Fruit fly (Drosophila melanogaster) whole organism, embryonic: Measurements from ENCODE around the gene CG31493.

Experiments
- CG10267 ChIP-seq: fragments of 200-800 bp; sonication (Bioruptor generic); optimal IDR thresholded peaks from 2 replicates; lab custom pipeline; 2018; ENCODE audit warnings: missing biosample characterization, mild to moderate bottlenecking, missing genetic modification characterization, moderate library complexity
- CG10274 ChIP-seq: fragments of 200-800 bp; sonication (Bioruptor generic); optimal IDR thresholded peaks from 3 replicates; lab custom pipeline; 2017; ENCODE audit warnings: missing biosample characterization, mild to moderate bottlenecking, missing genetic modification characterization
- CG11456 ChIP-seq: fragments of 200-800 bp; sonication (Bioruptor generic); IDR thresholded peaks from 3 replicates; pipeline ENCODE4 v1.3.6; 2022; ENCODE audit warnings: missing biosample characterization, missing genetic modification characterization
- CG11504 ChIP-seq: fragments of 200-800 bp; sonication (Bioruptor generic); optimal IDR thresholded peaks from 3 replicates; lab custom pipeline; 2019; ENCODE audit warnings: missing biosample characterization, mild to moderate bottlenecking, missing genetic modification characterization, moderate library complexity
- CG2199 ChIP-seq: fragments of 200-800 bp; sonication (Bioruptor generic); IDR thresholded peaks from 3 replicates; pipeline ENCODE4 v1.3.6; 2022; ENCODE audit warnings: missing biosample characterization, missing genetic modification characterization
- CG2202 ChIP-seq: fragments of 200-800 bp; sonication (Bioruptor generic); optimal IDR thresholded peaks from 2 replicates; lab custom pipeline; 2018; ENCODE audit warnings: missing biosample characterization, mild to moderate bottlenecking, missing genetic modification characterization
- CG2712 ChIP-seq: fragments of 200-800 bp; optimal IDR thresholded peaks from 3 replicates; lab custom pipeline; 2019; ENCODE audit warnings: missing biosample characterization, mild to moderate bottlenecking, missing genetic modification characterization, moderate library complexity
- CG30020 ChIP-seq: fragments of 200-800 bp; optimal IDR thresholded peaks from 2 replicates; lab custom pipeline; 2019; ENCODE audit warnings: missing biosample characterization, mild to moderate bottlenecking, missing genetic modification characterization, moderate library complexity
- CG30431 ChIP-seq: fragments of 200-800 bp; sonication (Bioruptor generic); optimal IDR thresholded peaks from 2 replicates; lab custom pipeline; 2017; ENCODE audit warnings: missing biosample characterization, missing genetic modification characterization
- CG33213 ChIP-seq: fragments of 200-800 bp; sonication (Bioruptor generic); optimal IDR thresholded peaks from 3 replicates; lab custom pipeline; 2016; ENCODE audit warnings: missing biosample characterization, missing genetic modification characterization
- CG3407 ChIP-seq: fragments of 200-800 bp; sonication (Bioruptor generic); optimal IDR thresholded peaks from 2 replicates; lab custom pipeline; 2018; ENCODE audit warnings: missing biosample characterization, mild to moderate bottlenecking, missing genetic modification characterization
- CG5180 ChIP-seq: fragments of 200-800 bp; sonication (Bioruptor generic); optimal IDR thresholded peaks from 3 replicates; lab custom pipeline; 2017; ENCODE audit warnings: missing biosample characterization, missing genetic modification characterization, mild to moderate bottlenecking, moderate library complexity, missing genetic modification reagents
- CG8290 ChIP-seq, 3 experiments: fragments of 200-800 bp; sonication (Bioruptor generic); optimal IDR thresholded peaks; 2 replicates each; lab custom pipeline; 2016 to 2019; ENCODE audit warnings: missing biosample characterization in 3 of 3, missing genetic modification characterization in 3 of 3, mild to moderate bottlenecking in 2 of 3, moderate library complexity in 1 of 3
- Hand ChIP-seq: fragments of 200-800 bp; sonication (Bioruptor generic); optimal IDR thresholded peaks from 2 replicates; lab custom pipeline; 2017; ENCODE audit warnings: mild to moderate bottlenecking, missing biosample characterization, missing genetic modification reagents, missing genetic modification characterization
- Hr39 ChIP-seq: fragments of >200 bp; optimal IDR thresholded peaks from 2 replicates; lab custom pipeline; 2017
- Hr51 ChIP-seq, 2 experiments: fragments of 200-800 bp; sonication (Bioruptor generic); optimal IDR thresholded peaks; 2 replicates in 1 of 2; 3 replicates in 1 of 2; lab custom pipeline; 2016 to 2018; ENCODE audit warnings: missing biosample characterization in 2 of 2, missing genetic modification characterization in 2 of 2, mild to moderate bottlenecking in 1 of 2, moderate library complexity in 1 of 2
- Meics ChIP-seq: fragments of 200-800 bp; sonication (Bioruptor generic); optimal IDR thresholded peaks from 2 replicates; lab custom pipeline; 2017; ENCODE audit warnings: missing biosample characterization, mild to moderate bottlenecking, missing genetic modification characterization
- NC2β ChIP-seq: fragments of 200-800 bp; sonication (Bioruptor generic); optimal IDR thresholded peaks from 2 replicates; lab custom pipeline; 2016; ENCODE audit warnings: missing biosample characterization, missing genetic modification characterization
- Side ChIP-seq: fragments of 200-800 bp; sonication (Bioruptor generic); optimal IDR thresholded peaks from 2 replicates; lab custom pipeline; 2016; ENCODE audit warnings: missing biosample characterization, missing genetic modification characterization
- Stat92E ChIP-seq, 3 experiments: fragments of >200 bp in 2 of 3; fragments of 200-800 bp in 1 of 3; sonication (Bioruptor generic) in 1 of 3; optimal IDR thresholded peaks; 2 replicates each; lab custom pipeline; 2017 to 2019; ENCODE audit warnings: missing biosample characterization in 3 of 3, missing genetic modification characterization in 3 of 3, mild to moderate bottlenecking in 1 of 3, moderate library complexity in 1 of 3
- Taf1 ChIP-seq: fragments of 200-800 bp; sonication (Bioruptor generic); IDR thresholded peaks from 2 replicates; pipeline ENCODE4 v1.3.6; 2022; ENCODE audit warnings: missing biosample characterization, missing genetic modification characterization
- Trl ChIP-seq, 3 experiments: fragments of >200 bp in 2 of 3; fragments of 200-800 bp in 1 of 3; sonication (Bioruptor generic) in 1 of 3; optimal IDR thresholded peaks; 2 replicates in 1 of 3; 3 replicates in 2 of 3; lab custom pipeline; 2016 to 2017; ENCODE audit warnings: missing biosample characterization in 1 of 3, missing genetic modification characterization in 1 of 3
- amos ChIP-seq: fragments of 200-800 bp; sonication (Bioruptor generic); IDR thresholded peaks from 2 replicates; pipeline ENCODE4 v1.3.6; 2022; ENCODE audit warnings: missing biosample characterization, missing genetic modification characterization; ENCODE audit not compliant: partially characterized antibody
- ash1 ChIP-seq: fragments of 200-800 bp; sonication (Bioruptor generic); optimal IDR thresholded peaks from 2 replicates; lab custom pipeline; 2018; ENCODE audit warnings: missing biosample characterization, mild to moderate bottlenecking, missing genetic modification characterization
- bab2 ChIP-seq: fragments of 200-800 bp; sonication (Bioruptor generic); optimal IDR thresholded peaks from 2 replicates; lab custom pipeline; 2016; ENCODE audit warnings: missing biosample characterization, missing genetic modification characterization
- cas ChIP-seq: fragments of 200-800 bp; sonication (Bioruptor generic); IDR thresholded peaks from 2 replicates; pipeline ENCODE4 v1.3.6; 2022; ENCODE audit warnings: missing biosample characterization, missing genetic modification characterization
- cg ChIP-seq: fragments of 200-800 bp; sonication (Bioruptor generic); optimal IDR thresholded peaks from 3 replicates; lab custom pipeline; 2019; ENCODE audit warnings: missing biosample characterization, mild to moderate bottlenecking, missing genetic modification characterization, moderate library complexity
- chinmo ChIP-seq: fragments of 200-800 bp; sonication (Bioruptor generic); IDR thresholded peaks from 4 replicates; pipeline ENCODE4 v1.3.6; 2022; ENCODE audit warnings: missing biosample characterization, missing genetic modification characterization; ENCODE audit not compliant: partially characterized antibody
- danr ChIP-seq: fragments of 200-800 bp; sonication (Bioruptor generic); IDR thresholded peaks from 2 replicates; pipeline ENCODE4 v1.3.6; 2022; ENCODE audit warnings: missing biosample characterization, missing genetic modification characterization
- dpn ChIP-seq, 2 experiments: fragments of 200-800 bp; sonication (Bioruptor generic); optimal IDR thresholded peaks; 3 replicates each; lab custom pipeline; 2016; ENCODE audit warnings: missing biosample characterization in 2 of 2, missing genetic modification characterization in 2 of 2
- gce ChIP-seq: fragments of 200-800 bp; sonication (Bioruptor generic); IDR thresholded peaks from 3 replicates; pipeline ENCODE4 v1.3.6; 2022; ENCODE audit warnings: missing biosample characterization, missing genetic modification characterization
- gsb ChIP-seq: fragments of 200-800 bp; sonication (Bioruptor generic); IDR thresholded peaks from 2 replicates; pipeline ENCODE4 v1.3.6; 2022; ENCODE audit warnings: missing biosample characterization, missing genetic modification characterization
- knrl ChIP-seq: fragments of 200-800 bp; sonication (Bioruptor generic); IDR thresholded peaks from 3 replicates; pipeline ENCODE4 v1.3.6; 2022; ENCODE audit warnings: missing biosample characterization, missing genetic modification characterization; ENCODE audit not compliant: partially characterized antibody
- nerfin-2 ChIP-seq: fragments of 200-800 bp; sonication (Bioruptor generic); IDR thresholded peaks from 2 replicates; pipeline ENCODE4 v1.3.6; 2022; ENCODE audit warnings: missing biosample characterization, missing genetic modification characterization; ENCODE audit not compliant: partially characterized antibody
- peb ChIP-seq: fragments of 200-800 bp; sonication (Bioruptor generic); IDR thresholded peaks from 2 replicates; pipeline ENCODE4 v1.3.6; 2022; ENCODE audit warnings: missing biosample characterization, missing genetic modification characterization
- pzg ChIP-seq: fragments of 200-800 bp; sonication (Bioruptor generic); optimal IDR thresholded peaks from 3 replicates; lab custom pipeline; 2018; ENCODE audit warnings: missing biosample characterization, mild to moderate bottlenecking, missing genetic modification characterization, moderate library complexity
- row ChIP-seq: fragments of 200-800 bp; sonication (Bioruptor generic); IDR thresholded peaks from 3 replicates; pipeline ENCODE4 v1.3.6; 2022; ENCODE audit warnings: missing biosample characterization, missing genetic modification characterization
- salm ChIP-seq: fragments of 200-800 bp; sonication (Bioruptor generic); optimal IDR thresholded peaks from 2 replicates; lab custom pipeline; 2018; ENCODE audit warnings: missing biosample characterization, mild to moderate bottlenecking, missing genetic modification characterization
- shn ChIP-seq: fragments of 200-800 bp; sonication (Bioruptor generic); optimal IDR thresholded peaks from 3 replicates; lab custom pipeline; 2016; ENCODE audit warnings: missing biosample characterization, missing genetic modification characterization
- slbo ChIP-seq: fragments of 200-800 bp; sonication (Bioruptor generic); IDR thresholded peaks from 2 replicates; pipeline ENCODE4 v1.3.6; 2022; ENCODE audit warnings: missing biosample characterization, missing genetic modification characterization
- slp2 ChIP-seq: fragments of 200-800 bp; sonication (Bioruptor generic); optimal IDR thresholded peaks from 2 replicates; lab custom pipeline; 2016; ENCODE audit warnings: missing biosample characterization, missing genetic modification characterization
- stc ChIP-seq: fragments of 200-800 bp; sonication (Bioruptor generic); IDR thresholded peaks from 2 replicates; pipeline ENCODE4 v1.3.6; 2022; ENCODE audit warnings: missing biosample characterization, missing genetic modification characterization
- tgo ChIP-seq: fragments of 200-800 bp; sonication (Bioruptor generic); IDR thresholded peaks from 3 replicates; pipeline ENCODE4 v1.3.6; 2022; ENCODE audit warnings: missing biosample characterization, missing genetic modification characterization
- trh ChIP-seq: fragments of 200-800 bp; sonication (Bioruptor generic); optimal IDR thresholded peaks from 2 replicates; lab custom pipeline; 2016; ENCODE audit warnings: missing biosample characterization, missing genetic modification characterization
- twi ChIP-seq: fragments of 200-800 bp; optimal IDR thresholded peaks from 2 replicates; lab custom pipeline; 2019; ENCODE audit warnings: missing biosample characterization, mild to moderate bottlenecking, missing genetic modification characterization, moderate library complexity
- unc-4 ChIP-seq: fragments of 200-800 bp; sonication (Bioruptor generic); IDR thresholded peaks from 2 replicates; pipeline ENCODE4 v1.3.6; 2022; ENCODE audit warnings: missing biosample characterization, missing genetic modification characterization; ENCODE audit not compliant: partially characterized antibody
- zen ChIP-seq: fragments of 200-800 bp; sonication (Bioruptor generic); optimal IDR thresholded peaks from 3 replicates; lab custom pipeline; 2018; ENCODE audit warnings: missing biosample characterization, mild to moderate bottlenecking, missing genetic modification characterization, moderate library complexity
- zfh2 ChIP-seq: fragments of 200-800 bp; sonication (Bioruptor generic); optimal IDR thresholded peaks from 2 replicates; lab custom pipeline; 2016; ENCODE audit warnings: missing biosample characterization, missing genetic modification characterization

The CG31493 gene

DNA sequence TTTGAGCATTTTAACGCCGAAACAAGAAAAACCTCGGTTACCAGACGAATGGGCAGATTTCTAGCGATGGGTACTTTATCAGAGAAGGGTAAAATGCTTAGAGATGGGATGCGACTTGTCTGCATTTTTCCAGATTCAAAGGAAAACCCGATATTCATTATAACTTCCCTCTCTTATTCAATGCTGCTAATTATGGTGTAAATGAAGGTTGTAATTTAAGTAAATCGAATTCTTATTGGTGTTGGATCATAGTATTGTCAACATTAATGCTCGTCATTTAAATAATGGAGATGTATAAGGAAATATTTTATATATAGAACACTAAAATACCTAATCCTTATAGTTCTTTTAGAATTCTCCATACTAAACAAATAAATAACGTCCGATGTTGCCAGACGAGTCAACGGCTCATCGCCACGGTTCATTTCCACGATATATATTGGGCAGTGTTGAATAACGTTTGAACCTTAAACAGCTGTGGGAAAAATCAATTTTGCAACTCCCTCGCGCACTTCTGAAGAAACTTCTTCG lies 7.2 kb upstream of the CG31493 start, which contains the start of the genes Alh and CG10098 (continued):
- TF ChIP-seq CG2202 (tag; lab: Kevin White, UChicago) (peak; percentile 29), tgo (GFP tag; lab: Robert Waterston, UW) (peak; percentile 78), CG8290 (GFP tag; optimal IDR thresholded peaks at IDR 0.05; lab: Kevin White, UChicago) (peak; percentile 70), CG8290 (tag; optimal IDR thresholded peaks at IDR 0.05; lab: Kevin White, UChicago) (peak; percentile 46 to 69), cas (no peak), Stat92E (GFP tag; optimal IDR thresholded peaks at IDR 0.05; lab: Kevin White, UChicago) (no peak), salm (tag; lab: Kevin White, UChicago) (no peak), CG30020 (tag; lab: Kevin White, UChicago) (peak; percentile 73), unc-4 (GFP tag; lab: Robert Waterston, UW) (peak; percentile 60; the same call in 1 of the 2 replicates), Side (GFP tag; lab: Kevin White, UChicago) (peak; percentile 74), twi (tag; lab: Kevin White, UChicago) (peak; percentile 71), cg (GFP tag; lab: Kevin White, UChicago) (peak; percentile 9), row (GFP tag; lab: Robert Waterston, UW) (peak; percentile 90), peb (GFP tag; lab: Robert Waterston, UW) (0 out of 2 replicates have a peak, but pooled peaks have one; percentile 52), gsb (no peak; the same call in 1 of the 2 replicates), Trl (optimal IDR thresholded peaks at IDR 0.05; lab: Kevin White, UChicago) (no peak), Trl (GFP tag; optimal IDR thresholded peaks at IDR 0.05; lab: Kevin White, UChicago) (peak; percentile 79), nerfin-2 (GFP tag; lab: Robert Waterston, UW) (peak; percentile 44; the same call in 1 of the 2 replicates), pzg (peak; percentile 64), danr (peak; percentile 56; the same call in 1 of the 2 replicates), zen (tag; lab: Kevin White, UChicago) (peak; percentile 88), NC2β (GFP tag; lab: Kevin White, UChicago) (peak; percentile 70), Taf1 (GFP tag; lab: Robert Waterston, UW) (peak; percentile 70), CG10274 (GFP tag; lab: Kevin White, UChicago) (peak; percentile 44), knrl (GFP tag; lab: Robert Waterston, UW) (peak; percentile 87; the same call in 2 of the 3 replicates), shn (peak; percentile 85), Hr39 (lab: Kevin White, UChicago) (no peak), slp2 (peak; percentile 78), CG30431 (GFP tag; lab: Kevin White, UChicago) (peak; percentile 74), CG5180 (GFP tag; lab: Kevin White, UChicago) (peak; percentile 40), dpn (GFP tag; optimal IDR thresholded peaks at IDR 0.05; lab: Kevin White, UChicago) (peak; percentile 91), CG2199 (GFP tag; lab: Robert Waterston, UW) (no peak), chinmo (GFP tag; lab: Robert Waterston, UW) (0 out of 4 replicates have a peak, but pooled peaks have one; percentile 15), zfh2 (GFP tag; lab: Kevin White, UChicago) (peak; percentile 95), gce (GFP tag; lab: Robert Waterston, UW) (0 out of 3 replicates have a peak, but pooled peaks have one; percentile 54), bab2 (GFP tag; lab: Kevin White, UChicago) (peak; percentile 92), ash1 (no peak), Meics (peak; percentile 77), CG11504 (tag; lab: Kevin White, UChicago) (peak; percentile 80), amos (peak; percentile 75), slbo (GFP tag; lab: Robert Waterston, UW) (peak; percentile 93), CG33213 (GFP tag; lab: Kevin White, UChicago) (peak; percentile 83), CG10267 (tag; lab: Kevin White, UChicago) (peak; percentile 96), trh (peak; percentile 18), stc (GFP tag; lab: Robert Waterston, UW) (peak; percentile 32; the same call in 1 of the 2 replicates), CG2712 (peak; percentile 85), CG3407 (GFP tag; lab: Kevin White, UChicago) (peak; percentile 59), CG11456 (GFP tag; lab: Robert Waterston, UW) (peak; percentile 87), Hr51 (GFP tag; optimal IDR thresholded peaks at IDR 0.05; lab: Kevin White, UChicago) (peak; percentile 74 to 90), Hand (GFP tag; lab: Kevin White, UChicago) (peak; percentile 29)
